Worm (Caenorhabditis elegans) whole organism, midembryonic: Measurements from ENCODE around the gene srg-48.

Source experiments
- flt-1 ChIP-seq: fragments of 200-800 bp; sonication (Bioruptor generic); IDR thresholded peaks from 2 replicates; pipeline ENCODE4 v1.3.6; 2022; ENCODE audit warnings: missing genetic modification characterization, missing compliant biosample characterization
- klf-2 ChIP-seq: fragments of 200-800 bp; sonication (Bioruptor generic); conservative IDR thresholded peaks from 2 replicates; pipeline ENCODE4 v1.3.6; 2022; ENCODE audit warnings: missing genetic modification reagents, missing genetic modification characterization, missing compliant biosample characterization
- med-1 ChIP-seq: sonication (generic microtip); optimal IDR thresholded peaks from 2 replicates; lab custom pipeline; 2017; ENCODE audit warnings: missing genetic modification characterization, mild to moderate bottlenecking, missing compliant biosample characterization, antibody characterized with exemption, missing genetic modification reagents; ENCODE audit not compliant: insufficient read depth
- ref-1 ChIP-seq: fragments of 200-800 bp; sonication (Bioruptor generic); conservative IDR thresholded peaks from 2 replicates; pipeline ENCODE4 v1.3.6; 2022; ENCODE audit warnings: missing genetic modification reagents, missing genetic modification characterization, missing compliant biosample characterization
- ztf-23 ChIP-seq: fragments of 200-800 bp; sonication (Bioruptor generic); IDR thresholded peaks from 2 replicates; pipeline ENCODE4 v1.3.6; 2022; ENCODE audit warnings: missing genetic modification reagents, missing genetic modification characterization, missing compliant biosample characterization
- ztf-29 ChIP-seq: fragments of 200-800 bp; sonication (Bioruptor generic); IDR thresholded peaks from 2 replicates; pipeline ENCODE4 v1.3.6; 2022; ENCODE audit warnings: missing genetic modification reagents, missing genetic modification characterization, missing compliant biosample characterization

DNA sequence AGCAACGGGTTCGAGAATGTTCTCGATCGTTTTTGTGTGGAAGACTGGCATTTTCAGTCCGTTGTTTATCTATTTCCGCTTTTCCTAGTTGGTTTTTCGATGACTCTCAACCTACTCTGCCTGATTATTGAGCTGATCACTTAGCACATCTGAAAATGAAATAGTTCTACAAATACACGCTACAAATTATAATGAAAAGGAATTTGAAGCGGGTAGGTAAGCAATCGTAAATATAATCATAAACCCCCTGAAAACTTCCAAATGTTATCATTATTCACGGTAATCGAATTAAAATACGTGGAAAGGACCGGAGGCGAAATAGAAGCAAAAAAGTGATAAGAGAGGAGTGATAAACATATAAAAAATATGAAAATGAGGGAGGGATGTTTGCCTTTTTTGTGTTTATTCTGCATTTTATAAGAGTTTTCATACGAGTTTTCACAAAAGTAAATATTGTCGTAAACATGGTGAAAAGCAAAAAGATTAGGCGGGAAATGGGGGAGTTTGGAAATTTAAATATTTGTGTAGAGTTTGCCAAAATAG, 22.1 kb downstream of the srg-48 start, which contains the start of gene deb-1:
- TF ChIP-seq med-1 (no peak), ztf-23 (GFP tag; lab: Robert Waterston, UW) (no peak), klf-2 (GFP tag; lab: Robert Waterston, UW) (no peak), ztf-29 (GFP tag; lab: Robert Waterston, UW) (no peak), ref-1 (GFP tag; lab: Robert Waterston, UW) (no peak), flt-1 (GFP tag; lab: Robert Waterston, UW) (no peak)
